Fruit fly (Drosophila melanogaster) whole organism: ENCODE data around the gene FipoQ.

ENCODE experiments used
- CG8478 ChIP-seq: fragments of >200 bp; optimal IDR thresholded peaks from 2 replicates; lab custom pipeline; 2018; ENCODE audit warnings: inconsistent platforms
- Dll ChIP-seq: fragments of >200 bp; optimal IDR thresholded peaks from 2 replicates; lab custom pipeline; 2017
- EcR ChIP-seq, 2 experiments: fragments of >200 bp; optimal IDR thresholded peaks; 2 replicates each; lab custom pipeline; 2017; ENCODE audit warnings: missing biosample characterization in 2 of 2, missing genetic modification characterization in 2 of 2, missing genetic modification reagents in 2 of 2
- pan ChIP-seq: fragments of >200 bp; optimal IDR thresholded peaks from 2 replicates; lab custom pipeline; 2017
- psq ChIP-seq: fragments of >200 bp; optimal IDR thresholded peaks from 2 replicates; lab custom pipeline; 2017
- usp ChIP-seq: fragments of >200 bp; optimal IDR thresholded peaks from 2 replicates; lab custom pipeline; 2017; ENCODE audit warnings: missing biosample characterization, missing genetic modification characterization, mixed read lengths

The FipoQ gene

dm6 chr3R:29517923-29518322 lies 23.3 kb downstream of the FipoQ start:
- TF ChIP-seq psq (lab: Kevin White, UChicago) (no peak), Dll (no peak), usp (GFP tag; lab: Kevin White, UChicago) (no peak), pan (lab: Kevin White, UChicago) (no peak), EcR (GFP tag; optimal IDR thresholded peaks at IDR 0.05; lab: Kevin White, UChicago) (no peak), CG8478 (lab: Kevin White, UChicago) (no peak)

DNA sequence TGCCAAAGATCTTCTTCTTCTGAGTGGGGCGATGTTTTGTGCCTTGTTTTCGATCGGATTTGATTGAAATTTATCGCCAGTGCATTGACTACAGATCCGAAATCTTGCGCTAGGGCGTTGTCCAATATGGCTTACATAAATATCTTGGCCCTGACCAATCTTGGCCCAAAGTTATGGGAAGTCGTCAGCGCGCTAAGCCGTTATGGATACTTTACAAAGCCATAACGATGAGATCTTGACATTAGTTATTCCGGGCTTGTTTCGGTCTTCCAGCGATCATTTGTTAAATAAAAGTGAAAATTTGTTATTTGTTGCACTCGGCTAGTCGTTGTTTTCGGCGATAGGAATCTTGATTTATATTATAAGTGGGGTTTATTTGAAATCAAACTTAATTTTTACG lies 23.9 kb downstream of the FipoQ start:
- TF ChIP-seq EcR (GFP tag; optimal IDR thresholded peaks at IDR 0.05; lab: Kevin White, UChicago): no peak
- TF ChIP-seq Dll: no peak
- TF ChIP-seq usp (GFP tag; lab: Kevin White, UChicago): no peak
- TF ChIP-seq pan (lab: Kevin White, UChicago): no peak
- TF ChIP-seq CG8478 (lab: Kevin White, UChicago): no peak
- TF ChIP-seq psq (lab: Kevin White, UChicago): no peak

- TF ChIP-seq usp (GFP tag; lab: Kevin White, UChicago) (no peak), psq (lab: Kevin White, UChicago) (no peak), CG8478 (lab: Kevin White, UChicago) (no peak), pan (lab: Kevin White, UChicago) (no peak)
Observed at dm6 chr3R:29519332-29519731, 24.8 kb downstream of the FipoQ start.

DNA sequence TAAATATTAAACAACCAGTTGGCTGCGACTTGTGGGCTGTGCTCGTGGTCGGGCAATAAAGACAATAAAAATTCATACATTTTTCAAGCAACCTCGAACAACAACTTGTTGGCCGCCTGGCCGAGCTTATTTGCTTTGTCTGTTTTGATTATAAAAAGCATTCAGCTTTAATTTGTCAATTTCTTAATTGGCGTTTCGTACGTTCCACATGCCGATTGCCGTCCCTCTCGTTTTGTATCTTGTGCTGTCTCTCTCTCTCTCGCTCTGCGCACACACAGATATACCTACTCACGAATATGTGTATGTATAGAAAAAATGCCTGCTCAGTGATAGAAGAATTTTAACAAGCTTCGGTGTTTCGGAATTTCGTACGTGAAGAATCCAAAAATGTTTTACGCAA lies 25.6 kb downstream of the FipoQ start:
- no peak for TF ChIP-seq Dll
- no peak for TF ChIP-seq CG8478 (lab: Kevin White, UChicago)
- TF ChIP-seq pan (lab: Kevin White, UChicago): no peak
- no peak for TF ChIP-seq usp (GFP tag; lab: Kevin White, UChicago)
- no peak for TF ChIP-seq psq (lab: Kevin White, UChicago)
- TF ChIP-seq EcR (GFP tag; optimal IDR thresholded peaks at IDR 0.05; lab: Kevin White, UChicago): no peak

- no peak for TF ChIP-seq psq (lab: Kevin White, UChicago)
- no peak for TF ChIP-seq CG8478 (lab: Kevin White, UChicago)
- TF ChIP-seq pan (lab: Kevin White, UChicago): no peak
Observed at dm6 chr3R:29522164-29522563, 27.6 kb downstream of the FipoQ start.

- TF ChIP-seq psq (lab: Kevin White, UChicago): no peak
- TF ChIP-seq EcR (GFP tag; optimal IDR thresholded peaks at IDR 0.05; lab: Kevin White, UChicago): no peak
- no peak for TF ChIP-seq Dll
- no peak for TF ChIP-seq pan (lab: Kevin White, UChicago)
- TF ChIP-seq CG8478 (lab: Kevin White, UChicago): no peak
Observed at dm6 chr3R:29523978-29524775, 29.6 kb downstream of the FipoQ start.

DNA sequence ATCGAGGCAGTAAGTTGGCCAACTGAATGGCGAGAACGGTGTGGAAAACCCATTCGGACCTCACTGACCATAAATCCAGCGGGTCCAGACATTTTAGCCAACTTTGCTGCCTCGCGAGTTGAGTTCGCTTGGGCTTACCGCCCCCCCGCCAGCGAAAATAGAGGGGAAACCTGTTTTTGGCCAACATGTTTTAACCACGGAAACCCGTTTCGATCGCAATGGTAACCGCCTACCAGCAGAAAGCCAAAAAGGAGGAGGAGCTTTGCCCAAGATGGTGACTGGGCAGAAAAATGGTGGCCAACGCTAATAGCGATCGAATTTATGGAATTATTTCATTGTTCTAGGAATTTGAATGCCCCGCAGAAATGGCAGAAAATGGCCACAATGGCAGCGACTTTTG lies 32.0 kb downstream of the FipoQ start:
- no peak for TF ChIP-seq Dll
- no peak for TF ChIP-seq psq (lab: Kevin White, UChicago)
- TF ChIP-seq usp (GFP tag; lab: Kevin White, UChicago): no peak
- no peak for TF ChIP-seq pan (lab: Kevin White, UChicago)
- TF ChIP-seq CG8478 (lab: Kevin White, UChicago): no peak

dm6 chr3R:29538436-29538835 lies 43.9 kb downstream of the FipoQ start:
- TF ChIP-seq pan (lab: Kevin White, UChicago): no peak
- no peak for TF ChIP-seq EcR (GFP tag; optimal IDR thresholded peaks at IDR 0.05; lab: Kevin White, UChicago)
- TF ChIP-seq psq (lab: Kevin White, UChicago): no peak
- TF ChIP-seq Dll: no peak
- no peak for TF ChIP-seq CG8478 (lab: Kevin White, UChicago)
- no peak for TF ChIP-seq usp (GFP tag; lab: Kevin White, UChicago)

DNA sequence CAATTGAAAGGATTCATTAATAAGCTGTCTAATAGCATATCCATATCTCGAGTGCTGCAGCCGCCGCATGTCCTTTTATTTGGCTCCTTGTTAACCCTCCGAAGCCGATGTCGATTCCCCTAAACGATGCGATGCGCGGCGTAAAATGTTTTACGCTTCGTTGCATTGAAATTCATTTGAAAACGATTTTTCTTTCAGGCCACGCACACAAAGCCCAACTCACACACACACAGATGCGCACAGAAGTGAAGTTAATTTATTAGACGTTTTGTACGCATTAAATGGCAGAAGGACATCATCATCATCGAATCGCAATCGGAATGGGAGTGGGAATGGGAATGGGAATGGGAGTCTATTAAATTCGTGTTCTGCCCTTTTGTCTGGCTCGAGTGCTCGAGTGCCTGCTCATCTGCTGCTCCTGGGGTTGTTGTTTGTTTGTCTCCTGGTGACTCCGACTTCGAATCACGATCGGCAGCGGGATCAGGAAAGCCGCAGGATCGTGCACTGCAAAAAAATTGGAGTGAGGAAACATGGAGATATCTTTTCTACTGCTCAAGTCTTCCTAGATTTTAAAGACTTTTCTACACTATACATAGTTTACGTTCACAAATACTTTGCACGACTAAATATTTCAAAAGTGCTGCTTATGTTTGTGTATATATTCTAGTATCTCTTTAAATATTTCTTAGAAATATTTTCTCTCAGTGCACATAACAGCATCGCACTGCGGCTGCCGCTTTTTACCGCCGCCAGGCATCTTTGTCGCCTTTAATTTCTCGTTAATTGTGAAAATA lies 46.6 kb downstream of the FipoQ start:
- TF ChIP-seq usp (GFP tag; lab: Kevin White, UChicago) (no peak), pan (lab: Kevin White, UChicago) (no peak), Dll (no peak), psq (lab: Kevin White, UChicago) (no peak)

dm6 chr3R:29545163-29545562 lies 50.6 kb downstream of the FipoQ start:
- TF ChIP-seq Dll: no peak

DNA sequence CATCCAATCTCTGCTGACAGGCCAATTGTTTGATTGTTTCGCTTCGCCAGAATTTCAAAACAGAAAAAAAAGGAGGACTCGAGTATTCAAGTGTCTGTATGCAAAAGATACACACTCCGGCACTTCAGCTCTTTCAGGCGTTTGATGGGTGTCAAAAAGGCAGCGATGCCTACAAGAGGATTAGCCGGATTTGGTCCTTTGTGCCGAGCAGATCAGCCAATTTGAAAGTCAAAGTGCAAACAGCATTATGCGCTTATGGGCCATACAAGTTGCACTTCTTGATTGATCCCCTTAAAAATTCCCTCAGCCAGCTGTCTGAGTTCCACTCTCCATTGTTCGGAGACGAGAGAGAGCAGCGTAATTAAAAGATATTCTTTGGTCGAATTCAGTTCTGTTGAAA lies 51.8 kb downstream of the FipoQ start:
- TF ChIP-seq psq (lab: Kevin White, UChicago) (no peak), usp (GFP tag; lab: Kevin White, UChicago) (no peak), CG8478 (lab: Kevin White, UChicago) (no peak), EcR (GFP tag; optimal IDR thresholded peaks at IDR 0.05; lab: Kevin White, UChicago) (no peak), pan (lab: Kevin White, UChicago) (no peak), Dll (no peak)
